Worm (Caenorhabditis elegans): ENCODE results near the gene sre-40.
"Not testable (repeated sequence)": the region's sequence is repeated elsewhere in the genome, so short reads cannot be mapped to it uniquely, and the experiment has no call there.

The sre-40 gene

ce11 chrII:4683693-4684092 is at the start of gene sre-40:
TSS of gene sre-40 (minus strand) at chrII:4683793.
- no peak for TF ChIP-seq unc-62 (GFP tag; optimal IDR thresholded peaks at IDR 0.05)

ce11 chrII:4729733-4730132 is 46.1 kb upstream of the sre-40 start, which contains the start of gene F41C3.7:
TSS of gene F41C3.7 (plus strand) at chrII:4730033.
- TF ChIP-seq unc-62 (GFP tag; optimal IDR thresholded peaks at IDR 0.05), result no peak

ce11 chrII:4728687-4729086 is 45.1 kb upstream of the sre-40 start:
- no peak for TF ChIP-seq unc-62 (GFP tag; optimal IDR thresholded peaks at IDR 0.05)

ce11 chrII:4727769-4728168 is 44.2 kb upstream of the sre-40 start, which contains the start of gene ttr-41:
TSS of gene ttr-41 (minus strand) at chrII:4727869.
- TF ChIP-seq unc-62 (GFP tag; optimal IDR thresholded peaks at IDR 0.05), result no peak

- TF ChIP-seq unc-62 (GFP tag; optimal IDR thresholded peaks at IDR 0.05), result no peak
Measured at ce11 chrII:4726750-4727384, 43.3 kb upstream of the sre-40 start.

ce11 chrII:4726120-4726519 is 42.5 kb upstream of the sre-40 start, which contains the start of gene F10G7.10:
TSS of gene F10G7.10 (minus strand) at chrII:4726264.
- TF ChIP-seq unc-62 (GFP tag; optimal IDR thresholded peaks at IDR 0.05), result no peak

ce11 chrII:4715676-4716075 is 32.1 kb upstream of the sre-40 start, which contains the start of gene F41C3.8:
TSS of gene F41C3.8 (plus strand) at chrII:4716046.
- no peak for TF ChIP-seq unc-62 (GFP tag; optimal IDR thresholded peaks at IDR 0.05)

- TF ChIP-seq unc-62 (GFP tag; optimal IDR thresholded peaks at IDR 0.05), result no peak
Measured at ce11 chrII:4710813-4711212, 27.2 kb upstream of the sre-40 start.

- no peak for TF ChIP-seq unc-62 (GFP tag; optimal IDR thresholded peaks at IDR 0.05)
Measured at ce11 chrII:4710120-4710519, 26.5 kb upstream of the sre-40 start, which contains the start of gene tag-151. TSS of gene tag-151 (plus strand) at chrII:4710277.

ce11 chrII:4706359-4706871 is 22.8 kb upstream of the sre-40 start, which contains the start of the genes F10G7.9 and tsn-1:
TSS of gene F10G7.9 (minus strand) at chrII:4706485.
TSS of gene tsn-1 (plus strand) at chrII:4706821.
- TF ChIP-seq unc-62 (GFP tag; optimal IDR thresholded peaks at IDR 0.05), result no peak

ce11 chrII:4703011-4703410 is 19.4 kb upstream of the sre-40 start:
- TF ChIP-seq unc-62 (GFP tag; optimal IDR thresholded peaks at IDR 0.05), result no peak

ce11 chrII:4701482-4702119 is 18.0 kb upstream of the sre-40 start, which contains the start of gene unc-85:
TSS of gene unc-85 (plus strand) at chrII:4702069.
- not testable (repeated sequence) for TF ChIP-seq unc-62 (GFP tag; optimal IDR thresholded peaks at IDR 0.05)

ce11 chrII:4698266-4698771 is 14.7 kb upstream of the sre-40 start, which contains the start of the genes rpn-5 and scc-1:
TSS of gene rpn-5 (minus strand) at chrII:4698427.
TSS of gene scc-1 (plus strand) at chrII:4698721.
- TF ChIP-seq unc-62 (GFP tag; optimal IDR thresholded peaks at IDR 0.05), result no peak

ce11 chrII:4696055-4696454 is 12.5 kb upstream of the sre-40 start:
- no peak for TF ChIP-seq unc-62 (GFP tag; optimal IDR thresholded peaks at IDR 0.05)

- no peak for TF ChIP-seq unc-62 (GFP tag; optimal IDR thresholded peaks at IDR 0.05)
Measured at ce11 chrII:4693129-4693528, 9.5 kb upstream of the sre-40 start, which contains the start of gene F10G7.5. TSS of gene F10G7.5 (plus strand) at chrII:4693414.

ce11 chrII:4689477-4689876 is 5.9 kb upstream of the sre-40 start, which contains the start of gene F10G7.12:
TSS of gene F10G7.12 (plus strand) at chrII:4689777.
- no peak for TF ChIP-seq unc-62 (GFP tag; optimal IDR thresholded peaks at IDR 0.05)

Data from whole organism, dauer.